Fruit fly (Drosophila melanogaster) whole organism, embryonic: ENCODE results near the gene Inx7.
A peak's percentile ranks its signal among the peaks of the same experiment; 100 is the strongest.

Experiments used
- Atf-2 ChIP-seq: fragments of 200-800 bp; sonication (Bioruptor generic); optimal IDR thresholded peaks from 2 replicates; lab custom pipeline; 2016; ENCODE audit warnings: missing biosample characterization, missing genetic modification characterization
- Awh ChIP-seq: fragments of 200-800 bp; sonication (Bioruptor generic); IDR thresholded peaks from 2 replicates; pipeline ENCODE4, ENCODE4 v1.3.6; 2022; ENCODE audit warnings: missing biosample characterization, missing genetic modification characterization
- Blimp-1 ChIP-seq: fragments of 200-800 bp; sonication (Bioruptor generic); optimal IDR thresholded peaks from 3 replicates; lab custom pipeline; 2018; ENCODE audit warnings: missing biosample characterization, missing genetic modification characterization, mild to moderate bottlenecking, moderate library complexity, missing genetic modification reagents
- CG10979 ChIP-seq: fragments of 200-800 bp; sonication (Bioruptor generic); optimal IDR thresholded peaks from 2 replicates; lab custom pipeline; 2018; ENCODE audit warnings: missing biosample characterization, mild to moderate bottlenecking, missing genetic modification characterization, moderate library complexity
- CG11247 ChIP-seq: fragments of 200-800 bp; sonication (Bioruptor generic); IDR thresholded peaks from 2 replicates; pipeline ENCODE4 v1.3.6; 2022; ENCODE audit warnings: missing biosample characterization, missing genetic modification characterization
- CG12104 ChIP-seq: fragments of 200-800 bp; sonication (Bioruptor generic); optimal IDR thresholded peaks from 3 replicates; lab custom pipeline; 2016; ENCODE audit warnings: missing biosample characterization, missing genetic modification characterization
- CG14441 ChIP-seq: fragments of 200-800 bp; sonication (Bioruptor generic); IDR thresholded peaks from 2 replicates; pipeline ENCODE4 v1.3.6; 2022; ENCODE audit warnings: missing biosample characterization, missing genetic modification characterization
- CG1603 ChIP-seq: fragments of 200-800 bp; sonication (Bioruptor generic); optimal IDR thresholded peaks from 2 replicates; lab custom pipeline; 2019; ENCODE audit warnings: missing biosample characterization, mild to moderate bottlenecking, missing genetic modification characterization, moderate library complexity
- CG17328 ChIP-seq: fragments of 200-800 bp; sonication (Bioruptor generic); IDR thresholded peaks from 2 replicates; pipeline ENCODE4 v1.3.6; 2022; ENCODE audit warnings: missing biosample characterization, missing genetic modification characterization
- CG33557 ChIP-seq: fragments of 200-800 bp; sonication (Bioruptor generic); optimal IDR thresholded peaks from 2 replicates; lab custom pipeline; 2019; ENCODE audit warnings: missing biosample characterization, mild to moderate bottlenecking, missing genetic modification characterization, moderate library complexity
- CG34224 ChIP-seq: fragments of 200-800 bp; sonication (Bioruptor generic); IDR thresholded peaks from 3 replicates; pipeline ENCODE4 v1.3.6; 2022; ENCODE audit warnings: missing biosample characterization, missing genetic modification characterization; ENCODE audit not compliant: partially characterized antibody
- CG5180 ChIP-seq: fragments of 200-800 bp; sonication (Bioruptor generic); optimal IDR thresholded peaks from 3 replicates; lab custom pipeline; 2017; ENCODE audit warnings: missing biosample characterization, missing genetic modification characterization, mild to moderate bottlenecking, moderate library complexity, missing genetic modification reagents
- CG8290 ChIP-seq, 3 experiments: fragments of 200-800 bp; sonication (Bioruptor generic); optimal IDR thresholded peaks; 2 replicates each; lab custom pipeline; 2016 to 2019; ENCODE audit warnings: missing biosample characterization in 3 of 3, missing genetic modification characterization in 3 of 3, mild to moderate bottlenecking in 2 of 3, moderate library complexity in 1 of 3
- CTCF ChIP-seq: fragments of 200-800 bp; sonication (Bioruptor generic); optimal IDR thresholded peaks from 2 replicates; lab custom pipeline; 2017; ENCODE audit warnings: missing biosample characterization, mild to moderate bottlenecking, missing genetic modification characterization, moderate library complexity
- Camta ChIP-seq: fragments of 200-800 bp; sonication (Bioruptor generic); optimal IDR thresholded peaks from 2 replicates; lab custom pipeline; 2016; ENCODE audit warnings: missing biosample characterization, missing genetic modification characterization
- Chrac-16 ChIP-seq: fragments of 200-800 bp; sonication (Bioruptor generic); optimal IDR thresholded peaks from 3 replicates; lab custom pipeline; 2016; ENCODE audit warnings: missing biosample characterization, missing genetic modification characterization
- Elba2 ChIP-seq: fragments of 200-800 bp; sonication (Bioruptor generic); optimal IDR thresholded peaks from 3 replicates; lab custom pipeline; 2016; ENCODE audit warnings: missing biosample characterization, missing genetic modification characterization
- Ets65A ChIP-seq: fragments of 200-800 bp; sonication (Bioruptor generic); peaks from one replicate; lab custom pipeline; 2016; ENCODE audit warnings: missing biosample characterization, missing genetic modification characterization
- Hr3 ChIP-seq: fragments of 200-800 bp; sonication (Bioruptor generic); optimal IDR thresholded peaks from 3 replicates; lab custom pipeline; 2016; ENCODE audit warnings: missing biosample characterization, missing genetic modification characterization
- Pdp1 ChIP-seq, 2 experiments: fragments of 200-800 bp; sonication (Bioruptor generic); optimal IDR thresholded peaks; 3 replicates each; lab custom pipeline; 2016; ENCODE audit warnings: missing biosample characterization in 2 of 2, missing genetic modification characterization in 2 of 2, mild to moderate bottlenecking in 1 of 2, moderate library complexity in 1 of 2
- Sox102F ChIP-seq: fragments of 200-800 bp; sonication (Bioruptor generic); optimal IDR thresholded peaks from 2 replicates; lab custom pipeline; 2018; ENCODE audit warnings: missing biosample characterization, mild to moderate bottlenecking, missing genetic modification characterization, moderate library complexity
- Xrp1 ChIP-seq: fragments of 200-800 bp; sonication (Bioruptor generic); IDR thresholded peaks from 2 replicates; pipeline ENCODE4 v1.3.6; 2022; ENCODE audit warnings: missing biosample characterization, missing genetic modification characterization
- bsh ChIP-seq, 2 experiments: fragments of 200-800 bp; sonication (Bioruptor generic); optimal IDR thresholded peaks; 2 replicates each; lab custom pipeline; 2017 to 2018; ENCODE audit warnings: mild to moderate bottlenecking in 2 of 2, missing biosample characterization in 2 of 2, missing genetic modification characterization in 2 of 2, moderate library complexity in 1 of 2
- btn ChIP-seq: fragments of 200-800 bp; sonication (Bioruptor generic); optimal IDR thresholded peaks from 2 replicates; lab custom pipeline; 2016; ENCODE audit warnings: missing biosample characterization, missing genetic modification characterization
- crol ChIP-seq: fragments of 200-800 bp; sonication (Bioruptor generic); IDR thresholded peaks from 2 replicates; pipeline ENCODE4 v1.3.6; 2022; ENCODE audit warnings: missing biosample characterization, missing genetic modification characterization
- dmrt99B ChIP-seq: fragments of 200-800 bp; sonication (Bioruptor generic); optimal IDR thresholded peaks from 2 replicates; lab custom pipeline; 2018; ENCODE audit warnings: missing biosample characterization, mild to moderate bottlenecking, missing genetic modification characterization, moderate library complexity
- gem ChIP-seq: fragments of 200-800 bp; sonication (Bioruptor generic); optimal IDR thresholded peaks from 2 replicates; lab custom pipeline; 2019; ENCODE audit warnings: missing biosample characterization, mild to moderate bottlenecking, missing genetic modification characterization, moderate library complexity
- gsb-n ChIP-seq: fragments of 200-800 bp; sonication (Bioruptor generic); optimal IDR thresholded peaks from 3 replicates; lab custom pipeline; 2018; ENCODE audit warnings: missing biosample characterization, mild to moderate bottlenecking, missing genetic modification characterization
- hkb ChIP-seq, 2 experiments: fragments of 200-800 bp in 1 of 2; fragments of >200 bp in 1 of 2; sonication (Bioruptor generic) in 1 of 2; IDR thresholded peaks in 1 of 2; optimal IDR thresholded peaks in 1 of 2; 2 replicates each; pipeline versions ENCODE4 v1.3.6 to Lab custom; 2017 to 2022; ENCODE audit warnings: missing biosample characterization in 1 of 2, missing genetic modification characterization in 1 of 2
- kni ChIP-seq: fragments of 200-800 bp; sonication (Bioruptor generic); optimal IDR thresholded peaks from 3 replicates; lab custom pipeline; 2017; ENCODE audit warnings: mild to moderate bottlenecking, missing biosample characterization, missing genetic modification reagents, missing genetic modification characterization
- lbe ChIP-seq: fragments of 200-800 bp; sonication (Bioruptor generic); optimal IDR thresholded peaks from 2 replicates; lab custom pipeline; 2016; ENCODE audit warnings: missing biosample characterization, mild to moderate bottlenecking, missing genetic modification characterization
- luna ChIP-seq: fragments of 200-800 bp; sonication (Bioruptor generic); optimal IDR thresholded peaks from 2 replicates; lab custom pipeline; 2016; ENCODE audit warnings: missing biosample characterization, missing genetic modification characterization
- phol ChIP-seq: fragments of 200-800 bp; sonication (Bioruptor generic); optimal IDR thresholded peaks from 3 replicates; lab custom pipeline; 2018; ENCODE audit warnings: missing biosample characterization, mild to moderate bottlenecking, missing genetic modification characterization, moderate library complexity
- row ChIP-seq: fragments of 200-800 bp; sonication (Bioruptor generic); IDR thresholded peaks from 3 replicates; pipeline ENCODE4 v1.3.6; 2022; ENCODE audit warnings: missing biosample characterization, missing genetic modification characterization
- sd ChIP-seq: fragments of 200-800 bp; sonication (Bioruptor generic); optimal IDR thresholded peaks from 3 replicates; lab custom pipeline; 2018; ENCODE audit warnings: missing biosample characterization, mild to moderate bottlenecking, missing genetic modification characterization, moderate library complexity
- sens ChIP-seq: fragments of 200-800 bp; sonication (Bioruptor generic); peaks from one replicate; lab custom pipeline; 2016; ENCODE audit warnings: missing biosample characterization, missing genetic modification characterization
- seq ChIP-seq: fragments of 200-800 bp; sonication (Bioruptor generic); IDR thresholded peaks from 2 replicates; pipeline ENCODE4 v1.3.6; 2022; ENCODE audit warnings: missing biosample characterization, missing genetic modification characterization
- stc ChIP-seq: fragments of 200-800 bp; sonication (Bioruptor generic); IDR thresholded peaks from 2 replicates; pipeline ENCODE4 v1.3.6; 2022; ENCODE audit warnings: missing biosample characterization, missing genetic modification characterization
- vvl ChIP-seq: fragments of 200-800 bp; sonication (Bioruptor generic); IDR thresholded peaks from 2 replicates; pipeline ENCODE4 v1.3.6; 2022; ENCODE audit warnings: missing biosample characterization, missing genetic modification characterization

The Inx7 gene

DNA sequence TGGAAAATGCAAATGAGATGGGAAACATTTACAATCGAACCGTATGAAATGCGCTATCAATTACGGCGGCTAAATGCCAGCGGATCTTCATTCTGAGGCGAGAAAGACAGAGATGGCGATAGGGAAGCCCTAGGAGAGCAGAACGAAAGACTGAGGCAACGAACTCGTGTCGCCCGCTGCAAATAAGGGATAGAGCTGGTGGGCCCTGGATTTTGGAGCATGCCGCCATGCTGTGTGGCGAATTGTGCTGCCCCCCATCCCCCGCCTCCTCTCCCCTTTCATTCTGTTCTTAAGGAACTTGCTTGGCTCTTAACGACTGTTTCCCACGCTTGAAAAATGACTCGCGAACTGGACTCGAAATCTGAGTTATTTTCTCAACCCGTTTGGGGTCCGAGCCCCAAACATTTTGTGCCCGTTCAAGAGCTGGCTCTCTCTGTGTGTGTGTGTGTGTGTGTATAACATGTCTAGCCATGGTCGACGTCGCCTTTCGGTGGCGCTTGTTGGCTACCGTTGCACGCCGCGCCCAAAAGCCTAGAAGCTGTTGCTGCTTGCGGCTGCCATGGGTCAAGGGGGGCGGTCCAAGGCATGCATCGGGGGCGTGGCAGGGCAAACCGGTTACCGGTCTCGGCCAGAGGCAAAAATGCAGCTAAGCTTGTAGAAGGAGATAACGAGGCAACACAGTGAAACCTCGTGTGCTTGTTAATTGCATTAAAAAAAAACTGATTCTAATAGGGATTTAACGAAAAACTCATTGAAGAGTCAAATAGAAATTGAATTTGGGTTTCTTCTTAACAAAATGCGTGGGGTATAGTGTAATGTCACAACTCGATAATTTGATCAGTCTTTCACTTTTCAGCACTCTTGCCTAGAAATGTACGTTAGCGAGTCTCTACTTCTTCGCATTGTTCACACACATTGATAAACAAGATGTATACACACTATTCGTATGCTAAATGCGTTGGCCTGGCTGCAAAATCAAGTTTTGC is 15.0 kb upstream of the Inx7 start (continued):
- no peak for TF ChIP-seq hkb (optimal IDR thresholded peaks at IDR 0.05; lab: Kevin White, UChicago)
- peak; percentile 40; the same call in 1 of the 2 replicates for TF ChIP-seq hkb (GFP tag; IDR thresholded peaks at IDR 0.05; lab: Robert Waterston, UW)
- TF ChIP-seq sens = peak; percentile 84
- no peak for TF ChIP-seq seq (GFP tag; lab: Robert Waterston, UW)
- peak; percentile 26 for TF ChIP-seq kni (GFP tag; lab: Kevin White, UChicago)
- TF ChIP-seq CG12104 (GFP tag; lab: Kevin White, UChicago) = no peak
- peak; percentile 51; the same call in 1 of the 2 replicates for TF ChIP-seq crol (GFP tag; lab: Robert Waterston, UW)
- no peak for TF ChIP-seq Atf-2
- peak; percentile 87 for TF ChIP-seq Ets65A (GFP tag; lab: Kevin White, UChicago)
- TF ChIP-seq Blimp-1 = peak; percentile 34
- TF ChIP-seq sd (tag; lab: Kevin White, UChicago) = peak; percentile 54
- no peak for TF ChIP-seq CG17328 (GFP tag; lab: Robert Waterston, UW)
- peak; percentile 7 for TF ChIP-seq Sox102F (GFP tag; lab: Kevin White, UChicago)
- TF ChIP-seq phol (tag; lab: Kevin White, UChicago) = peak; percentile 15
- peak; percentile 54 for TF ChIP-seq CG14441 (GFP tag; lab: Robert Waterston, UW)
- TF ChIP-seq CG34224 (GFP tag; lab: Robert Waterston, UW) = 0 out of 3 replicates have a peak, but pooled peaks have one; percentile 23
- peak; percentile 41 for TF ChIP-seq gsb-n (tag; lab: Kevin White, UChicago)
- TF ChIP-seq CG1603 (tag; lab: Kevin White, UChicago) = peak; percentile 8
- peak; percentile 33 for TF ChIP-seq dmrt99B (tag; lab: Kevin White, UChicago)
- peak; percentile 34; the same call in 1 of the 2 replicates for TF ChIP-seq CG11247 (GFP tag; lab: Robert Waterston, UW)
- 0 out of 2 replicates have a peak, but pooled peaks have one; percentile 28 for TF ChIP-seq Awh
- TF ChIP-seq lbe (GFP tag; lab: Kevin White, UChicago) = peak; percentile 23
- 0 out of 2 replicates have a peak, but pooled peaks have one; percentile 14 for TF ChIP-seq stc (GFP tag; lab: Robert Waterston, UW)
- peak; percentile 36 for TF ChIP-seq bsh (GFP tag; optimal IDR thresholded peaks at IDR 0.05; lab: Kevin White, UChicago)
- peak; percentile 60 for TF ChIP-seq row (GFP tag; lab: Robert Waterston, UW)
- TF ChIP-seq vvl (GFP tag; lab: Robert Waterston, UW) = peak; percentile 36; the same call in 1 of the 2 replicates
- no peak for TF ChIP-seq Elba2
- TF ChIP-seq CG33557 (GFP tag; lab: Kevin White, UChicago) = no peak
- 0 out of 2 replicates have a peak, but pooled peaks have one; percentile 18 for TF ChIP-seq Xrp1
- TF ChIP-seq, all 482 proteins: peak for 47

DNA sequence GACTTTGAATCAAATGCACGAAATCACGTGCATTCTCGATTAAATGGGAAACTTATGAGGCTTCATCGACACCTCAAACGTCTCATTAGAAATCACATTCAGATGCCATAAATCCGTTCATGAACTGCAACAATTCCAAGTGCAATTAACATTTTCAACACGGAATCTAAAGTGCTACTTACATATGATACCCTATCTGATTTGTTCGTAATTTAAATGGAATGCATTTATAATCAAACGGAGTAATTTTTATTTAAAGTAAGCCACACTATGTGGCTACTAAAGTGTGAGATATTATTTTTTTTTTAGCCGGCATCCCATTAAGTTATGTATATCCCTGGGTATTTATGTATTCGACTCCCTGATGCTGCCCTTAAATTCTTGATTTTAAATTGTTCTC is 14.3 kb upstream of the Inx7 start:
- peak; percentile 5 for TF ChIP-seq gem (tag; lab: Kevin White, UChicago)
- peak; percentile 2 for TF ChIP-seq CG10979 (tag; lab: Kevin White, UChicago)
- TF ChIP-seq sens = peak; percentile 83
- no peak for TF ChIP-seq CG5180

DNA sequence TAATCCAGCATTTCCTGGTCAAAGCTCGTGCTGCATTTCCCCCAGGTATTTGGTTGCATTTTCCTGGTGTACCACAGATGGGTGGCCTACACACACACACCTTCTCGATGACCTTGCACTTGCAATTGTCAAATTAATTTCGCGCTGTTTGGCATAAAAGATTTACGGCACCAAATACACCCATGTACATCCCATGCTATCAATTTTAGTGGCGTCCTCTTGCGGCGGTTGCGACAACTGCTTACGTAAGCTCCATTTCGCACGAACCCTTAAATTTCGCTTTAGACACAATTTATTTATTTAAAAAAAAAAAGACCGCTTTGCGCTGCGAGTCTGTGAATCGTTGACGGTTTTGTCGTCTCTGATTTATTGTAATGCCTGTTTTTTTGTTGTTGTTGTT is 12.0 kb upstream of the Inx7 start:
- TF ChIP-seq Chrac-16 (GFP tag; lab: Kevin White, UChicago) (no peak), Camta (GFP tag; lab: Kevin White, UChicago) (no peak), CTCF (GFP tag; lab: Kevin White, UChicago) (peak; percentile 82), Hr3 (GFP tag; lab: Kevin White, UChicago) (no peak), CG8290 (GFP tag; optimal IDR thresholded peaks at IDR 0.05; lab: Kevin White, UChicago) (peak; percentile 8), CG8290 (tag; optimal IDR thresholded peaks at IDR 0.05; lab: Kevin White, UChicago) (no peak), Pdp1 (GFP tag; optimal IDR thresholded peaks at IDR 0.05; lab: Kevin White, UChicago) (peak in 1 of 2 experiments; percentile 36), btn (no peak), sens (peak; percentile 35), luna (GFP tag; lab: Kevin White, UChicago) (no peak)
